Worm (Caenorhabditis elegans) whole organism, midembryonic: Measurements from ENCODE around the gene nono-1.

Source experiments
- T22C8.4 ChIP-seq: fragments of 200-800 bp; sonication (Bioruptor generic); IDR thresholded peaks from 2 replicates; pipeline ENCODE4 v1.3.6; 2022; ENCODE audit warnings: missing genetic modification characterization, missing compliant biosample characterization
- flt-1 ChIP-seq: fragments of 200-800 bp; sonication (Bioruptor generic); IDR thresholded peaks from 2 replicates; pipeline ENCODE4 v1.3.6; 2022; ENCODE audit warnings: missing genetic modification characterization, missing compliant biosample characterization
- ztf-23 ChIP-seq: fragments of 200-800 bp; sonication (Bioruptor generic); IDR thresholded peaks from 2 replicates; pipeline ENCODE4 v1.3.6; 2022; ENCODE audit warnings: missing genetic modification reagents, missing genetic modification characterization, missing compliant biosample characterization
- ztf-29 ChIP-seq: fragments of 200-800 bp; sonication (Bioruptor generic); IDR thresholded peaks from 2 replicates; pipeline ENCODE4 v1.3.6; 2022; ENCODE audit warnings: missing genetic modification reagents, missing genetic modification characterization, missing compliant biosample characterization

ce11 chrIII:5938790-5939452, 19.1 kb downstream of the nono-1 start:
- TF ChIP-seq flt-1 (GFP tag; lab: Robert Waterston, UW) (no peak), ztf-23 (GFP tag; lab: Robert Waterston, UW) (no peak), T22C8.4 (GFP tag; lab: Robert Waterston, UW) (no peak), ztf-29 (GFP tag; lab: Robert Waterston, UW) (no peak)
